Fruit fly (Drosophila melanogaster): Measurements from ENCODE around the gene sbm.

Gene sbm

DNA sequence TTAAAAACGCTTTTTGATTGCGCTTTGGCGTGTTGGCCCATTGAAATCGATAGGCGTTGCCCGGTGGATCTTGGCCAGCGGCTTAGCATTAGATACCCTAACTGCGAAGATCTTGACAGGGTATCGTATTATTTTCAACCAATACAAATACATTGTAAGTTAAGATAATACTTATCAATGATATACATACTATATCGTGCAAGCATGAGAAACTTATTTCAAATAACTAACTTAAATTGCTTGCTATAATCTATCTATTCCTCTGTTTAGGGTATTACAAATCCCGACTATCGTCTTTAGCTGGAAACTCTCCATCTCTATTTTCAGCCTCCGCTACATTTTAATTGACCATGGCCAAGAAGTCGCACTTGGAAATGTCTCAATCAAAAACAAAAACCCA lies 32.3 kb upstream of the sbm start (continued):
- TF ChIP-seq gcm2 (GFP tag; optimal IDR thresholded peaks at IDR 0.05) (no peak), trh (GFP tag; optimal IDR thresholded peaks at IDR 0.05) (no peak), CG31388 (GFP tag; optimal IDR thresholded peaks at IDR 0.05) (no peak)

- no peak for TF ChIP-seq kah (GFP tag; optimal IDR thresholded peaks at IDR 0.05)
- TF ChIP-seq Dip2 (GFP tag; IDR thresholded peaks at IDR 0.05) = no peak
- no peak for TF ChIP-seq mam (GFP tag; optimal IDR thresholded peaks at IDR 0.05)
- TF ChIP-seq CG34224 (GFP tag; IDR thresholded peaks at IDR 0.05; ENCODE audit: partially characterized antibody) = no peak
- no peak for TF ChIP-seq sd (tag; optimal IDR thresholded peaks at IDR 0.05)
- TF ChIP-seq HLH3B (GFP tag; IDR thresholded peaks at IDR 0.05) = peak; percentile 65
- TF ChIP-seq so (GFP tag; IDR thresholded peaks at IDR 0.05) = no peak
- TF ChIP-seq CG11085 (GFP tag; IDR thresholded peaks at IDR 0.05) = no peak
- TF ChIP-seq phol (tag; optimal IDR thresholded peaks at IDR 0.05) = no peak
- no peak for TF ChIP-seq jigr1 (GFP tag; IDR thresholded peaks at IDR 0.05)
- peak; percentile 25; the same call in 1 of the 2 replicates for TF ChIP-seq E2f1 (GFP tag; IDR thresholded peaks at IDR 0.05)
- no peak for TF ChIP-seq CG1792 (GFP tag; optimal IDR thresholded peaks at IDR 0.05)
- no peak for TF ChIP-seq jumu (GFP tag; optimal IDR thresholded peaks at IDR 0.05)
- no peak for TF ChIP-seq h (optimal IDR thresholded peaks at IDR 0.05)
- TF ChIP-seq ttk (GFP tag; IDR thresholded peaks at IDR 0.05) = peak; percentile 43; the same call in 1 of the 2 replicates
- peak; percentile 52; the same call in 2 of the 3 replicates for TF ChIP-seq ci (GFP tag; IDR thresholded peaks at IDR 0.05)
- peak; percentile 7; the same call in 1 of the 2 replicates for TF ChIP-seq ro (GFP tag; IDR thresholded peaks at IDR 0.05)
- TF ChIP-seq CG15269 (tag; optimal IDR thresholded peaks at IDR 0.05) = no peak
- no peak for TF ChIP-seq gt (GFP tag; IDR thresholded peaks at IDR 0.05)
- no peak for TF ChIP-seq slou (GFP tag; optimal IDR thresholded peaks at IDR 0.05)
- no peak for TF ChIP-seq zen2 (GFP tag; IDR thresholded peaks at IDR 0.05; ENCODE audit: partially characterized antibody)
- TF ChIP-seq CG4282 (GFP tag; optimal IDR thresholded peaks at IDR 0.05) = no peak
- TF ChIP-seq CG17802 (tag; optimal IDR thresholded peaks at IDR 0.05) = no peak
- TF ChIP-seq CG7839 (tag; optimal IDR thresholded peaks at IDR 0.05) = no peak
- no peak for TF ChIP-seq pzg (GFP tag; optimal IDR thresholded peaks at IDR 0.05)
- no peak for TF ChIP-seq twi (tag; optimal IDR thresholded peaks at IDR 0.05)
- no peak for TF ChIP-seq usp (GFP tag; optimal IDR thresholded peaks at IDR 0.05)
- TF ChIP-seq CG18262 (tag; optimal IDR thresholded peaks at IDR 0.05) = no peak
- TF ChIP-seq CG14965 (GFP tag; optimal IDR thresholded peaks at IDR 0.05; ENCODE audit: borderline replicate concordance) = no peak
- TF ChIP-seq Sin3A (optimal IDR thresholded peaks at IDR 0.05) = no peak
- TF ChIP-seq z (GFP tag; IDR thresholded peaks at IDR 0.05) = no peak
- TF ChIP-seq Ets97D (GFP tag; optimal IDR thresholded peaks at IDR 0.05) = no peak
- TF ChIP-seq CG4404 (GFP tag; IDR thresholded peaks at IDR 0.05) = no peak
- no peak for TF ChIP-seq CG2120 (GFP tag; optimal IDR thresholded peaks at IDR 0.05)
- no peak for TF ChIP-seq CG2202 (tag; optimal IDR thresholded peaks at IDR 0.05)
- no peak for TF ChIP-seq CG2875 (GFP tag; optimal IDR thresholded peaks at IDR 0.05)
- no peak for TF ChIP-seq CG10979 (tag; optimal IDR thresholded peaks at IDR 0.05)
- TF ChIP-seq PHDP (tag; optimal IDR thresholded peaks at IDR 0.05) = no peak
- no peak for TF ChIP-seq CG13287 (GFP tag; IDR thresholded peaks at IDR 0.05; ENCODE audit: partially characterized antibody)
- TF ChIP-seq CG9932 (GFP tag; IDR thresholded peaks at IDR 0.05) = no peak
- TF ChIP-seq pum (GFP tag; optimal IDR thresholded peaks at IDR 0.05) = no peak
- TF ChIP-seq unc-4 (GFP tag; IDR thresholded peaks at IDR 0.05; ENCODE audit: partially characterized antibody) = no peak
- TF ChIP-seq Bgb (GFP tag; IDR thresholded peaks at IDR 0.05; ENCODE audit: partially characterized antibody) = no peak
- peak; percentile 35; the same call in 1 of the 2 replicates for TF ChIP-seq wor (GFP tag; IDR thresholded peaks at IDR 0.05)
- TF ChIP-seq CG9817 (tag; optimal IDR thresholded peaks at IDR 0.05) = no peak
- no peak for TF ChIP-seq CG30431 (GFP tag; optimal IDR thresholded peaks at IDR 0.05)
- TF ChIP-seq bbx (GFP tag; IDR thresholded peaks at IDR 0.05; ENCODE audit: partially characterized antibody) = no peak
- no peak for TF ChIP-seq Tbp (GFP tag; optimal IDR thresholded peaks at IDR 0.05)
Observed at dm6 chrX:14634224-14634623, 31.8 kb upstream of the sbm start.
